Worm (Caenorhabditis elegans) whole organism, mixed stage, embryonic: ENCODE results near the gene pals-39.

Experiments used
- blmp-1 ChIP-seq: fragments of 150-350 bp; optimal IDR thresholded peaks from 2 replicates; lab custom pipeline; 2014; ENCODE audit warnings: missing biosample characterization, missing genetic modification characterization
- ceh-83 ChIP-seq: fragments of 200-800 bp; sonication (Bioruptor generic); optimal IDR thresholded peaks from 2 replicates; lab custom pipeline; 2018; ENCODE audit warnings: mild to moderate bottlenecking, missing genetic modification characterization, missing compliant biosample characterization
- ces-1 ChIP-seq: fragments of 150-350 bp; optimal IDR thresholded peaks from 2 replicates; lab custom pipeline; 2014; ENCODE audit warnings: missing biosample characterization, missing genetic modification reagents, missing genetic modification characterization
- lin-13 ChIP-seq: fragments of 150-350 bp; optimal IDR thresholded peaks from 2 replicates; lab custom pipeline; 2014; ENCODE audit warnings: missing biosample characterization, missing genetic modification characterization
- nhr-237 ChIP-seq: fragments of 150-350 bp; optimal IDR thresholded peaks from 2 replicates; lab custom pipeline; 2014; ENCODE audit warnings: missing biosample characterization, missing genetic modification characterization
- nhr-76 ChIP-seq: sonication (generic microtip); optimal IDR thresholded peaks from 2 replicates; lab custom pipeline; 2017; ENCODE audit warnings: missing biosample characterization, missing genetic modification characterization
- pha-4 ChIP-seq: fragments of 150-350 bp; optimal IDR thresholded peaks from 2 replicates; lab custom pipeline; 2018; ENCODE audit warnings: missing biosample characterization, missing genetic modification reagents, missing genetic modification characterization
- snpc-4 ChIP-seq: fragments of 150-350 bp; optimal IDR thresholded peaks from 2 replicates; lab custom pipeline; 2014; ENCODE audit warnings: missing biosample characterization, missing genetic modification characterization
- unc-62 ChIP-seq: fragments of 150-350 bp; optimal IDR thresholded peaks from 2 replicates; lab custom pipeline; 2014; ENCODE audit warnings: missing biosample characterization, missing genetic modification reagents, missing genetic modification characterization
- ztf-11 ChIP-seq: fragments of 150-350 bp; optimal IDR thresholded peaks from 2 replicates; lab custom pipeline; 2014; ENCODE audit warnings: missing biosample characterization, missing genetic modification characterization

- TF ChIP-seq ceh-83 (GFP tag; lab: Kevin White, UChicago) (no peak), nhr-76 (tag; lab: Kevin White, UChicago) (no peak), unc-62 (GFP tag; lab: Kevin White, UChicago) (no peak), snpc-4 (no peak), nhr-237 (tag; lab: Kevin White, UChicago) (no peak), blmp-1 (tag; lab: Kevin White, UChicago) (no peak), ztf-11 (tag; lab: Kevin White, UChicago) (no peak), ces-1 (no peak), pha-4 (tag; lab: Kevin White, UChicago) (no peak), lin-13 (no peak)
These were observed 6.2 kb upstream of the pals-39 start, which contains the start of gene C54D10.10 for ce11 chrV:12449902-12450301.
